Fruit fly (Drosophila melanogaster) S2 (cell line): ENCODE data around the gene skd.

Experiments used
- CG8478 ChIP-seq: fragments of >200 bp; optimal IDR thresholded peaks from 2 replicates; lab custom pipeline; 2018
- CTCF ChIP-seq, 2 experiments: fragments of >200 bp; optimal IDR thresholded peaks; 2 replicates each; lab custom pipeline; 2018

dm6 chr3L:20986929-20987363, 40.3 kb downstream of the skd start:
- no peak for TF ChIP-seq CTCF (optimal IDR thresholded peaks at IDR 0.05; lab: Kevin White, UChicago)
- no peak for TF ChIP-seq CG8478 (lab: Kevin White, UChicago)
